Worm (Caenorhabditis elegans) whole organism, L4 larva: Measurements from ENCODE around the gene C06A8.8.

Source experiments
- F44E2.7 ChIP-seq: fragments of 200-800 bp; sonication (Bioruptor generic); IDR thresholded peaks from 2 replicates; pipeline ENCODE4 v2.1.2; 2022; ENCODE audit warnings: missing genetic modification characterization, missing compliant biosample characterization
- T20F7.1 ChIP-seq: fragments of 200-800 bp; sonication (Bioruptor generic); optimal IDR thresholded peaks from 2 replicates; lab custom pipeline; 2018; ENCODE audit warnings: mild to moderate bottlenecking, missing genetic modification characterization, missing compliant biosample characterization
- T26A8.4 ChIP-seq: fragments of 200-800 bp; sonication (Bioruptor generic); IDR thresholded peaks from 2 replicates; pipeline ENCODE4 v1.3.6; 2022; ENCODE audit warnings: missing genetic modification characterization, missing compliant biosample characterization
- Y75B8A.6 ChIP-seq: fragments of 200-800 bp; sonication (Bioruptor generic); IDR thresholded peaks from 2 replicates; pipeline ENCODE4 v1.3.6; 2022; ENCODE audit warnings: missing genetic modification reagents, missing genetic modification characterization, missing compliant biosample characterization
- aha-1 ChIP-seq: fragments of 150-350 bp; peaks from one replicate; lab custom pipeline; 2014; ENCODE audit warnings: missing biosample characterization, missing genetic modification characterization
- ama-1 ChIP-seq: fragments of 150-350 bp; optimal IDR thresholded peaks from 2 replicates; lab custom pipeline; 2014; ENCODE audit warnings: inconsistent platforms, mixed read lengths
- arid-1 ChIP-seq: fragments of 200-800 bp; sonication (Bioruptor generic); conservative IDR thresholded peaks from 2 replicates; pipeline ENCODE4 v1.3.6; 2022; ENCODE audit warnings: missing genetic modification reagents, missing genetic modification characterization, missing compliant biosample characterization
- daf-16 ChIP-seq, 3 experiments: sonication (generic microtip); optimal IDR thresholded peaks; 2 replicates each; lab custom pipeline; 2016 to 2017; ENCODE audit warnings: missing genetic modification characterization in 3 of 3, missing genetic modification reagents in 3 of 3, mild to moderate bottlenecking in 2 of 3, missing compliant biosample characterization in 2 of 3, missing biosample characterization in 1 of 3, moderate library complexity in 1 of 3
- dmd-8 ChIP-seq: fragments of 200-800 bp; sonication (Bioruptor generic); IDR thresholded peaks from 2 replicates; pipeline ENCODE4 v1.3.6; 2022; ENCODE audit warnings: missing genetic modification characterization, missing compliant biosample characterization
- dpl-1 ChIP-seq: fragments of 150-350 bp; optimal IDR thresholded peaks from 2 replicates; lab custom pipeline; 2014; ENCODE audit warnings: missing biosample characterization, missing genetic modification reagents, missing genetic modification characterization
- duxl-1 ChIP-seq: sonication (generic microtip); optimal IDR thresholded peaks from 2 replicates; lab custom pipeline; 2016; ENCODE audit warnings: mild to moderate bottlenecking, missing genetic modification characterization, moderate library complexity, missing compliant biosample characterization; ENCODE audit not compliant: poor library complexity
- egl-27 ChIP-seq: sonication (generic microtip); optimal IDR thresholded peaks from 3 replicates; lab custom pipeline; 2017; ENCODE audit warnings: missing biosample characterization, missing genetic modification reagents, missing genetic modification characterization
- egl-43 ChIP-seq: fragments of 200-800 bp; sonication (Bioruptor generic); IDR thresholded peaks from 2 replicates; pipeline ENCODE4 v1.3.6; 2022; ENCODE audit warnings: missing genetic modification reagents, missing genetic modification characterization, missing compliant biosample characterization
- gei-8 ChIP-seq: fragments of 200-800 bp; sonication (Bioruptor generic); optimal IDR thresholded peaks from 2 replicates; lab custom pipeline; 2018; ENCODE audit warnings: mild to moderate bottlenecking, missing genetic modification characterization, missing compliant biosample characterization
- hlh-11 ChIP-seq: fragments of 200-800 bp; sonication (Bioruptor generic); optimal IDR thresholded peaks from 2 replicates; lab custom pipeline; 2018; ENCODE audit warnings: mild to moderate bottlenecking, missing genetic modification characterization, missing compliant biosample characterization
- lim-7 ChIP-seq: fragments of 200-800 bp; sonication (Bioruptor generic); IDR thresholded peaks from 2 replicates; pipeline ENCODE4 v1.3.6; 2022; ENCODE audit warnings: missing genetic modification characterization, missing compliant biosample characterization
- lir-3 ChIP-seq: sonication (generic microtip); optimal IDR thresholded peaks from 2 replicates; lab custom pipeline; 2016; ENCODE audit warnings: mild to moderate bottlenecking, missing genetic modification characterization, missing compliant biosample characterization
- mep-1 ChIP-seq: fragments of 150-350 bp; sonication (generic microtip); optimal IDR thresholded peaks from 3 replicates; lab custom pipeline; 2014; ENCODE audit warnings: missing biosample characterization, missing genetic modification characterization
- mes-2 ChIP-seq: sonication (generic microtip); optimal IDR thresholded peaks from 2 replicates; lab custom pipeline; 2016; ENCODE audit warnings: missing genotype, mild to moderate bottlenecking, missing genetic modification characterization, missing compliant biosample characterization; ENCODE audit not compliant: poor library complexity, severe bottlenecking
- mxl-2 ChIP-seq: fragments of 200-800 bp; sonication (Bioruptor generic); conservative IDR thresholded peaks from 2 replicates; pipeline ENCODE4 v1.3.6; 2022; ENCODE audit warnings: missing genetic modification reagents, missing genetic modification characterization, missing compliant biosample characterization
- nhr-25 ChIP-seq: sonication (generic microtip); optimal IDR thresholded peaks from 2 replicates; lab custom pipeline; 2017; ENCODE audit warnings: missing genetic modification characterization, mild to moderate bottlenecking, missing compliant biosample characterization, antibody characterized with exemption, moderate library complexity, borderline replicate concordance; ENCODE audit not compliant: insufficient read depth
- nhr-28 ChIP-seq: fragments of 150-350 bp; optimal IDR thresholded peaks from 2 replicates; lab custom pipeline; 2014; ENCODE audit warnings: missing biosample characterization, missing genetic modification characterization
- nhr-48 ChIP-seq: sonication (generic microtip); optimal IDR thresholded peaks from 2 replicates; lab custom pipeline; 2016; ENCODE audit warnings: mild to moderate bottlenecking, missing genetic modification characterization, missing compliant biosample characterization
- nhr-77 ChIP-seq: fragments of 150-350 bp; optimal IDR thresholded peaks from 2 replicates; lab custom pipeline; 2014; ENCODE audit warnings: missing biosample characterization, missing genetic modification characterization
- php-3 ChIP-seq: fragments of 200-800 bp; sonication (Bioruptor generic); IDR thresholded peaks from 2 replicates; pipeline ENCODE4 v1.3.6; 2022; ENCODE audit warnings: missing genetic modification reagents, missing genetic modification characterization, missing compliant biosample characterization
- pqm-1 ChIP-seq: sonication (generic microtip); optimal IDR thresholded peaks from 2 replicates; lab custom pipeline; 2017; ENCODE audit warnings: missing biosample characterization, missing genetic modification characterization
- rbr-2 ChIP-seq: sonication (generic microtip); optimal IDR thresholded peaks from 2 replicates; lab custom pipeline; 2016; ENCODE audit warnings: missing genotype, missing genetic modification characterization, missing compliant biosample characterization
- sdz-12 ChIP-seq: fragments of 200-800 bp; sonication (Bioruptor generic); optimal IDR thresholded peaks from 2 replicates; lab custom pipeline; 2018; ENCODE audit warnings: mild to moderate bottlenecking, missing genetic modification characterization, missing compliant biosample characterization
- snpc-4 ChIP-seq: fragments of 150-350 bp; optimal IDR thresholded peaks from 2 replicates; lab custom pipeline; 2014; ENCODE audit warnings: missing biosample characterization, missing genetic modification characterization
- tra-1 ChIP-seq: fragments of 200-800 bp; sonication (Bioruptor generic); IDR thresholded peaks from 2 replicates; pipeline ENCODE4 v1.3.6; 2022; ENCODE audit warnings: missing genetic modification reagents, missing genetic modification characterization, missing compliant biosample characterization
- unc-62 ChIP-seq, 3 experiments: fragments of 150-350 bp in 1 of 3; sonication (generic microtip); optimal IDR thresholded peaks in 2 of 3; peaks in 1 of 3; 1 replicate in 1 of 3; 2 replicates in 2 of 3; lab custom pipeline; 2014 to 2017; ENCODE audit warnings: missing biosample characterization in 3 of 3, missing genetic modification characterization in 3 of 3, missing genetic modification reagents in 3 of 3, missing genotype in 1 of 3
- zfp-3 ChIP-seq: fragments of 200-800 bp; sonication (Bioruptor generic); conservative IDR thresholded peaks from 2 replicates; pipeline ENCODE4 v1.3.6; 2022; ENCODE audit warnings: missing genetic modification reagents, missing genetic modification characterization, missing compliant biosample characterization

Gene C06A8.8

DNA sequence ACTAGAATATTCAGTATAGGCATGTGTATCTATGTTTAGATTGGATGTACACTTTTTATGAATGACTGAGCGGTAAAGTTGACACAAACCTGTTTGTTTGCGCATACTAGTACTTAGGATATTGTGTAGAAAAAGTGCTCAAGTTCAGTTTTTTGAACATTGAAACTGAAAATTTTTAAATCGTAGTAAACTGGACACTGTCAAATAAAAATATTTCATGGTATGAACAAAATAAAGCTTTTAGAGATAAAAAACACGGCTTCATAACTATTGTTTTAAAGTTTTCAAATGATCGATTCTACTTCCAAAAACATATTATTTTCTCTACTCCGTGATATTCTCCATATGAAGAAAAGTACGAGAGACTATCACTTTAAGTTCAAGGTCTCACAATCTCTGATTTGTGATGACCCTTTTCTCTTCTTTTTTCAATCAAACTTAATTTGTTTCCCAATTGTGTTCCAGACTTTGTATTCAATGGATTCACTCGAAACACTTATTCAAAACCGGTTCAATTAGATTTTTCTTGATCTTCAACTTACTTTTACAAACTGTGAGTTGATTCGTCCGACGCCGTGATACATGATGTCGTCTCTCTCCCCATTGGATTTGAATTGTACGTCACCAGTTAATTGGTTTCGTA is 19.7 kb upstream of the C06A8.8 start:
- TF ChIP-seq dmd-8 (no peak), nhr-48 (tag; lab: Kevin White, UChicago) (no peak), zfp-3 (GFP tag; lab: Robert Waterston, UW) (no peak), php-3 (GFP tag; lab: Robert Waterston, UW) (no peak), unc-62 (GFP tag; optimal IDR thresholded peaks at IDR 0.05 in 1 of 2; lab: Kevin White, UChicago) (peak in 1 of 2 experiments; percentile 0), unc-62 (tag; optimal IDR thresholded peaks at IDR 0.05; lab: Kevin White, UChicago) (no peak), aha-1 (tag; lab: Kevin White, UChicago) (peak; percentile 63), egl-27 (tag; lab: Kevin White, UChicago) (no peak), T20F7.1 (GFP tag; lab: Kevin White, UChicago) (peak; percentile 19), mxl-2 (GFP tag; lab: Robert Waterston, UW) (no peak), lim-7 (GFP tag; lab: Robert Waterston, UW) (no peak), ama-1 (lab: Kevin White, UChicago) (peak; percentile 47), Y75B8A.6 (GFP tag; lab: Robert Waterston, UW) (no peak), tra-1 (GFP tag; lab: Robert Waterston, UW) (no peak), F44E2.7 (GFP tag; lab: Robert Waterston, UW) (no peak), nhr-77 (tag; lab: Kevin White, UChicago) (no peak), T26A8.4 (GFP tag; lab: Robert Waterston, UW) (peak; percentile 25; the same call in 1 of the 2 replicates), egl-43 (GFP tag; lab: Robert Waterston, UW) (no peak), nhr-25 (peak; percentile 71), mep-1 (tag; lab: Kevin White, UChicago) (peak; percentile 56)
- TF ChIP-seq, all 104 proteins: peak for 7

- no peak for TF ChIP-seq lir-3 (tag; lab: Kevin White, UChicago)
- no peak for TF ChIP-seq dpl-1 (GFP tag; lab: Kevin White, UChicago)
- 0 out of 2 replicates have a peak, but pooled peaks have one; percentile 34 for TF ChIP-seq mxl-2 (GFP tag; lab: Robert Waterston, UW)
- TF ChIP-seq daf-16 (GFP tag; optimal IDR thresholded peaks at IDR 0.05; lab: Kevin White, UChicago), result no peak
- no peak for TF ChIP-seq daf-16 (tag; optimal IDR thresholded peaks at IDR 0.05; lab: Kevin White, UChicago)
- TF ChIP-seq nhr-77 (tag; lab: Kevin White, UChicago), result no peak
- TF ChIP-seq nhr-25, result no peak
- TF ChIP-seq arid-1 (GFP tag; lab: Robert Waterston, UW), result no peak
- TF ChIP-seq hlh-11 (tag; lab: Kevin White, UChicago), result peak; percentile 14
- no peak for TF ChIP-seq T20F7.1 (GFP tag; lab: Kevin White, UChicago)
- TF ChIP-seq mes-2, result no peak
- TF ChIP-seq ama-1 (lab: Kevin White, UChicago), result peak; percentile 90
- TF ChIP-seq gei-8 (GFP tag; lab: Kevin White, UChicago), result peak; percentile 16
- no peak for TF ChIP-seq pqm-1 (tag; lab: Kevin White, UChicago)
- no peak for TF ChIP-seq Y75B8A.6 (GFP tag; lab: Robert Waterston, UW)
- no peak for TF ChIP-seq tra-1 (GFP tag; lab: Robert Waterston, UW)
- TF ChIP-seq F44E2.7 (GFP tag; lab: Robert Waterston, UW), result no peak
- peak; percentile 34 for TF ChIP-seq nhr-28 (tag; lab: Kevin White, UChicago)
- TF ChIP-seq duxl-1 (tag; lab: Kevin White, UChicago), result no peak
- TF ChIP-seq, all 104 proteins: peak for 5
Observed at ce11 chrII:7790324-7790898, 18.6 kb upstream of the C06A8.8 start, which contains the start of gene srlf-1. srlf-1 (plus strand) TSS chrII:7790591.

- peak in 1 of 2 experiments; percentile 58 for TF ChIP-seq unc-62 (GFP tag; optimal IDR thresholded peaks at IDR 0.05 in 1 of 2; lab: Kevin White, UChicago)
- no peak for TF ChIP-seq unc-62 (tag; optimal IDR thresholded peaks at IDR 0.05; lab: Kevin White, UChicago)
- no peak for TF ChIP-seq rbr-2 (tag; lab: Kevin White, UChicago)
- no peak for TF ChIP-seq sdz-12
- no peak for TF ChIP-seq snpc-4 (tag; lab: Kevin White, UChicago)
- TF ChIP-seq, all 104 proteins: peak for 1
Observed at ce11 chrII:7789605-7790004, 17.8 kb upstream of the C06A8.8 start.
